Worm (Caenorhabditis elegans) whole organism, early embryonic: ENCODE measurements around the gene Y43F8B.3.

Experiments
- ama-1 ChIP-seq: fragments of 150-350 bp; optimal IDR thresholded peaks from 2 replicates; lab custom pipeline; 2014
- ets-7 ChIP-seq: sonication (generic microtip); optimal IDR thresholded peaks from 2 replicates; lab custom pipeline; 2016; ENCODE audit warnings: missing genotype, missing genetic modification characterization, missing compliant biosample characterization
- flt-1 ChIP-seq: fragments of 200-800 bp; sonication (Bioruptor generic); IDR thresholded peaks from 2 replicates; pipeline ENCODE4 v1.3.6; 2022; ENCODE audit warnings: missing genetic modification characterization, missing compliant biosample characterization
- hmg-4 ChIP-seq: fragments of 200-800 bp; sonication (Bioruptor generic); optimal IDR thresholded peaks from 2 replicates; lab custom pipeline; 2018; ENCODE audit warnings: mild to moderate bottlenecking, missing genetic modification characterization, missing compliant biosample characterization

DNA sequence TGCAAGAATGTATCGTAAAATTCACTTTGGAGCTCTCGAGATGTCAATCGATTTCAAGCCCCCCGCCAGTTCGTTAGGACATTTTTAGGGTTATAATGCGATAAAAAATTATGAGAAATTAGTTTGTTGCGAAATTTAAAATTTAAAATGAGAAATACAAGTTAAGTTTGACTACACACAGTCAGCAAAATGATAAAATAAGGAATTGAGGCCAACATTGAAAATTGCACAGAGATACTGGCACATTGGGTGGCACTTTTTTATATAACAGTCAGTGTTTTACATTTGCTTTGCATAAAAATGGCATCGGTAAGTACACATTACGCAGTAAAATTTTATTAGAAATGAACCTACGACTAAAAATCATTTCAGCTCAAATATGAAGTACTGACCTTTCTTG lies 34.8 kb upstream of the Y43F8B.3 start, which contains the start of gene Y43F8B.12:
- TF ChIP-seq hmg-4 (GFP tag; lab: Kevin White, UChicago) (no peak), flt-1 (GFP tag; lab: Robert Waterston, UW) (no peak), ama-1 (no peak), ets-7 (tag; lab: Kevin White, UChicago) (no peak)
